Fruit fly (Drosophila melanogaster) whole organism, embryonic: ENCODE measurements around the gene HDAC6.

Source experiments
- CG12071 ChIP-seq: fragments of 200-800 bp; sonication (Bioruptor generic); optimal IDR thresholded peaks from 3 replicates; lab custom pipeline; 2018; ENCODE audit warnings: missing biosample characterization, mild to moderate bottlenecking, missing genetic modification characterization
- CG12769 ChIP-seq: fragments of 200-800 bp; sonication (Bioruptor generic); optimal IDR thresholded peaks from 2 replicates; lab custom pipeline; 2019; ENCODE audit warnings: missing biosample characterization, mild to moderate bottlenecking, missing genetic modification characterization, moderate library complexity
- CG14710 ChIP-seq: fragments of 200-800 bp; sonication (Bioruptor generic); optimal IDR thresholded peaks from 3 replicates; lab custom pipeline; 2019; ENCODE audit warnings: missing biosample characterization, mild to moderate bottlenecking, missing genetic modification characterization, moderate library complexity
- CG15269 ChIP-seq: fragments of 200-800 bp; sonication (Bioruptor generic); optimal IDR thresholded peaks from 2 replicates; lab custom pipeline; 2018; ENCODE audit warnings: missing biosample characterization, mild to moderate bottlenecking, missing genetic modification characterization, moderate library complexity
- CG15514 ChIP-seq: fragments of 200-800 bp; sonication (Bioruptor generic); optimal IDR thresholded peaks from 3 replicates; lab custom pipeline; 2017; ENCODE audit warnings: missing biosample characterization, missing genetic modification characterization, mild to moderate bottlenecking, moderate library complexity, missing genetic modification reagents
- CG17568 ChIP-seq: fragments of 200-800 bp; sonication (Bioruptor generic); optimal IDR thresholded peaks from 2 replicates; lab custom pipeline; 2018; ENCODE audit warnings: missing biosample characterization, mild to moderate bottlenecking, missing genetic modification characterization, moderate library complexity
- CG2889 ChIP-seq: fragments of 200-800 bp; sonication (Bioruptor generic); IDR thresholded peaks from 3 replicates; pipeline ENCODE4 v1.3.6; 2022; ENCODE audit warnings: missing biosample characterization, missing genetic modification characterization
- CG3281 ChIP-seq: fragments of 200-800 bp; sonication (Bioruptor generic); optimal IDR thresholded peaks from 3 replicates; lab custom pipeline; 2017; ENCODE audit warnings: missing biosample characterization, mild to moderate bottlenecking, missing genetic modification characterization
- CG34224 ChIP-seq: fragments of 200-800 bp; sonication (Bioruptor generic); IDR thresholded peaks from 3 replicates; pipeline ENCODE4 v1.3.6; 2022; ENCODE audit warnings: missing biosample characterization, missing genetic modification characterization; ENCODE audit not compliant: partially characterized antibody
- CG34422 ChIP-seq: fragments of 200-800 bp; sonication (Bioruptor generic); IDR thresholded peaks from 3 replicates; pipeline ENCODE4 v1.3.6; 2022; ENCODE audit warnings: missing biosample characterization, missing genetic modification characterization
- CG3995 ChIP-seq: fragments of 200-800 bp; sonication (Bioruptor generic); optimal IDR thresholded peaks from 3 replicates; lab custom pipeline; 2016; ENCODE audit warnings: missing biosample characterization, missing genetic modification characterization
- CG4360 ChIP-seq: fragments of 200-800 bp; sonication (Bioruptor generic); IDR thresholded peaks from 2 replicates; pipeline ENCODE4 v1.3.6; 2022; ENCODE audit warnings: missing biosample characterization, missing genetic modification characterization
- CG43689 ChIP-seq: fragments of 200-800 bp; sonication (Bioruptor generic); IDR thresholded peaks from 2 replicates; pipeline ENCODE4 v1.3.6; 2022; ENCODE audit warnings: missing biosample characterization, missing genetic modification characterization
- CG4854 ChIP-seq: fragments of 200-800 bp; sonication (Bioruptor generic); optimal IDR thresholded peaks from 2 replicates; lab custom pipeline; 2016; ENCODE audit warnings: missing biosample characterization, missing genetic modification characterization, inconsistent platforms
- CG5180 ChIP-seq: fragments of 200-800 bp; sonication (Bioruptor generic); optimal IDR thresholded peaks from 3 replicates; lab custom pipeline; 2017; ENCODE audit warnings: missing biosample characterization, missing genetic modification characterization, mild to moderate bottlenecking, moderate library complexity, missing genetic modification reagents
- CG8478 ChIP-seq: fragments of >200 bp; optimal IDR thresholded peaks from 2 replicates; lab custom pipeline; 2018
- Chrac-16 ChIP-seq: fragments of 200-800 bp; sonication (Bioruptor generic); optimal IDR thresholded peaks from 3 replicates; lab custom pipeline; 2016; ENCODE audit warnings: missing biosample characterization, missing genetic modification characterization
- Dip3 ChIP-seq: fragments of 200-800 bp; sonication (Bioruptor generic); optimal IDR thresholded peaks from 3 replicates; lab custom pipeline; 2016; ENCODE audit warnings: missing biosample characterization, missing genetic modification characterization
- Eip74EF ChIP-seq, 2 experiments: fragments of 200-800 bp in 1 of 2; fragments of >200 bp in 1 of 2; sonication (Bioruptor generic) in 1 of 2; optimal IDR thresholded peaks; 2 replicates each; lab custom pipeline; 2017 to 2019; ENCODE audit warnings: missing biosample characterization in 2 of 2, missing genetic modification characterization in 2 of 2, mild to moderate bottlenecking in 1 of 2, moderate library complexity in 1 of 2
- HLHmδ ChIP-seq: fragments of 200-800 bp; sonication (Bioruptor generic); optimal IDR thresholded peaks from 2 replicates; lab custom pipeline; 2018; ENCODE audit warnings: missing biosample characterization, mild to moderate bottlenecking, missing genetic modification characterization, moderate library complexity
- HmgZ ChIP-seq: fragments of 200-800 bp; sonication (Bioruptor generic); optimal IDR thresholded peaks from 2 replicates; lab custom pipeline; 2018; ENCODE audit warnings: missing biosample characterization, mild to moderate bottlenecking, missing genetic modification characterization
- Hr39 ChIP-seq: fragments of >200 bp; optimal IDR thresholded peaks from 2 replicates; lab custom pipeline; 2017
- Nf-YA ChIP-seq: fragments of 200-800 bp; sonication (Bioruptor generic); IDR thresholded peaks from 2 replicates; pipeline ENCODE4 v1.3.6; 2022; ENCODE audit warnings: missing biosample characterization, missing genetic modification characterization
- Opbp ChIP-seq: fragments of 200-800 bp; sonication (Bioruptor generic); IDR thresholded peaks from 3 replicates; pipeline ENCODE4 v1.3.6; 2022; ENCODE audit warnings: missing biosample characterization, missing genetic modification characterization; ENCODE audit not compliant: partially characterized antibody
- Ptx1 ChIP-seq: fragments of 200-800 bp; sonication (Bioruptor generic); IDR thresholded peaks from 2 replicates; pipeline ENCODE4 v1.3.6; 2022; ENCODE audit warnings: missing biosample characterization, missing genetic modification characterization
- Xbp1 ChIP-seq: fragments of 200-800 bp; sonication (Bioruptor generic); optimal IDR thresholded peaks from 3 replicates; lab custom pipeline; 2016; ENCODE audit warnings: missing biosample characterization, mild to moderate bottlenecking, missing genetic modification characterization
- abd-A ChIP-seq: fragments of 200-800 bp; sonication (Bioruptor generic); optimal IDR thresholded peaks from 3 replicates; lab custom pipeline; 2019; ENCODE audit warnings: missing biosample characterization, mild to moderate bottlenecking, missing genetic modification characterization, moderate library complexity
- ase ChIP-seq: fragments of 200-800 bp; sonication (Bioruptor generic); IDR thresholded peaks from 3 replicates; pipeline ENCODE4 v1.3.6; 2022; ENCODE audit warnings: missing biosample characterization, missing genetic modification characterization
- ash1 ChIP-seq: fragments of 200-800 bp; sonication (Bioruptor generic); optimal IDR thresholded peaks from 2 replicates; lab custom pipeline; 2018; ENCODE audit warnings: missing biosample characterization, mild to moderate bottlenecking, missing genetic modification characterization
- bsh ChIP-seq, 2 experiments: fragments of 200-800 bp; sonication (Bioruptor generic); optimal IDR thresholded peaks; 2 replicates each; lab custom pipeline; 2017 to 2018; ENCODE audit warnings: mild to moderate bottlenecking in 2 of 2, missing biosample characterization in 2 of 2, missing genetic modification characterization in 2 of 2, moderate library complexity in 1 of 2
- crol ChIP-seq: fragments of 200-800 bp; sonication (Bioruptor generic); IDR thresholded peaks from 2 replicates; pipeline ENCODE4 v1.3.6; 2022; ENCODE audit warnings: missing biosample characterization, missing genetic modification characterization
- ewg ChIP-seq: fragments of 200-800 bp; sonication (Bioruptor generic); optimal IDR thresholded peaks from 3 replicates; lab custom pipeline; 2017; ENCODE audit warnings: mild to moderate bottlenecking, missing biosample characterization, missing genetic modification reagents, missing genetic modification characterization
- fd102C ChIP-seq: fragments of 200-800 bp; sonication (Bioruptor generic); optimal IDR thresholded peaks from 2 replicates; lab custom pipeline; 2018; ENCODE audit warnings: missing biosample characterization, mild to moderate bottlenecking, missing genetic modification characterization, moderate library complexity
- gce ChIP-seq: fragments of 200-800 bp; sonication (Bioruptor generic); IDR thresholded peaks from 3 replicates; pipeline ENCODE4 v1.3.6; 2022; ENCODE audit warnings: missing biosample characterization, missing genetic modification characterization
- gsb-n ChIP-seq: fragments of 200-800 bp; sonication (Bioruptor generic); optimal IDR thresholded peaks from 3 replicates; lab custom pipeline; 2018; ENCODE audit warnings: missing biosample characterization, mild to moderate bottlenecking, missing genetic modification characterization
- h ChIP-seq: fragments of >200 bp; optimal IDR thresholded peaks from 2 replicates; lab custom pipeline; 2017
- lab ChIP-seq: fragments of 200-800 bp; sonication (Bioruptor generic); optimal IDR thresholded peaks from 3 replicates; lab custom pipeline; 2017; ENCODE audit warnings: missing biosample characterization, missing genetic modification characterization, mild to moderate bottlenecking, moderate library complexity, missing genetic modification reagents
- mam ChIP-seq: fragments of 200-800 bp; sonication (Bioruptor generic); optimal IDR thresholded peaks from 3 replicates; lab custom pipeline; 2016; ENCODE audit warnings: missing biosample characterization, missing genetic modification characterization
- mirr ChIP-seq: fragments of 200-800 bp; sonication (Bioruptor generic); optimal IDR thresholded peaks from 3 replicates; lab custom pipeline; 2018; ENCODE audit warnings: missing biosample characterization, mild to moderate bottlenecking, missing genetic modification characterization
- sqz ChIP-seq: fragments of 200-800 bp; sonication (Bioruptor generic); optimal IDR thresholded peaks from 3 replicates; lab custom pipeline; 2018; ENCODE audit warnings: missing biosample characterization, mild to moderate bottlenecking, missing genetic modification characterization
- stc ChIP-seq: fragments of 200-800 bp; sonication (Bioruptor generic); IDR thresholded peaks from 2 replicates; pipeline ENCODE4 v1.3.6; 2022; ENCODE audit warnings: missing biosample characterization, missing genetic modification characterization
- stwl ChIP-seq: fragments of 200-800 bp; sonication (Bioruptor generic); optimal IDR thresholded peaks from 3 replicates; lab custom pipeline; 2018; ENCODE audit warnings: missing biosample characterization, mild to moderate bottlenecking, missing genetic modification characterization, moderate library complexity
- sug ChIP-seq: fragments of 200-800 bp; optimal IDR thresholded peaks from 2 replicates; lab custom pipeline; 2019; ENCODE audit warnings: missing biosample characterization, mild to moderate bottlenecking, missing genetic modification characterization, moderate library complexity
- ttk ChIP-seq: fragments of 200-800 bp; sonication (Bioruptor generic); IDR thresholded peaks from 2 replicates; pipeline ENCODE4 v2.1.2; 2022; ENCODE audit warnings: missing biosample characterization, missing genetic modification characterization
- twi ChIP-seq: fragments of 200-800 bp; optimal IDR thresholded peaks from 2 replicates; lab custom pipeline; 2019; ENCODE audit warnings: missing biosample characterization, mild to moderate bottlenecking, missing genetic modification characterization, moderate library complexity
- tx ChIP-seq: fragments of 200-800 bp; sonication (Bioruptor generic); optimal IDR thresholded peaks from 2 replicates; lab custom pipeline; 2016; ENCODE audit warnings: missing biosample characterization, missing genetic modification characterization
- unc-4 ChIP-seq: fragments of 200-800 bp; sonication (Bioruptor generic); IDR thresholded peaks from 2 replicates; pipeline ENCODE4 v1.3.6; 2022; ENCODE audit warnings: missing biosample characterization, missing genetic modification characterization; ENCODE audit not compliant: partially characterized antibody
- vvl ChIP-seq: fragments of 200-800 bp; sonication (Bioruptor generic); IDR thresholded peaks from 2 replicates; pipeline ENCODE4 v1.3.6; 2022; ENCODE audit warnings: missing biosample characterization, missing genetic modification characterization
- z ChIP-seq: fragments of 200-800 bp; sonication (Bioruptor generic); IDR thresholded peaks from 3 replicates; pipeline ENCODE4 v1.3.6; 2022; ENCODE audit warnings: missing biosample characterization, missing genetic modification characterization

HDAC6 gene

dm6 chrX:15298298-15299069 is 34.6 kb upstream of the HDAC6 start (continued):
- TF ChIP-seq abd-A (tag; lab: Kevin White, UChicago), result peak; percentile 78
- TF ChIP-seq CG8478, result peak; percentile 19
- TF ChIP-seq CG4854 (GFP tag; lab: Kevin White, UChicago), result peak; percentile 81
- peak; percentile 5 for TF ChIP-seq HLHmδ (GFP tag; lab: Kevin White, UChicago)
- peak; percentile 90 for TF ChIP-seq Nf-YA (GFP tag; lab: Robert Waterston, UW)
- TF ChIP-seq Xbp1, result peak; percentile 97
- TF ChIP-seq CG5180 (GFP tag; lab: Kevin White, UChicago), result peak; percentile 89
- TF ChIP-seq Eip74EF (GFP tag; optimal IDR thresholded peaks at IDR 0.05; lab: Kevin White, UChicago), result peak in 1 of 2 experiments; percentile 98
- TF ChIP-seq unc-4, result 0 out of 2 replicates have a peak, but pooled peaks have one; percentile 24
- peak; percentile 98 for TF ChIP-seq gce (GFP tag; lab: Robert Waterston, UW)
- TF ChIP-seq gsb-n (tag; lab: Kevin White, UChicago), result peak; percentile 94
- no peak for TF ChIP-seq fd102C
- no peak for TF ChIP-seq stwl (tag; lab: Kevin White, UChicago)
- peak; percentile 98 for TF ChIP-seq Ptx1 (GFP tag; lab: Robert Waterston, UW)
- peak; percentile 80 for TF ChIP-seq Dip3 (GFP tag; lab: Kevin White, UChicago)
- peak; percentile 27; the same call in 1 of the 3 replicates for TF ChIP-seq z (GFP tag; lab: Robert Waterston, UW)
- peak; percentile 95 for TF ChIP-seq ase (GFP tag; lab: Robert Waterston, UW)
- TF ChIP-seq Opbp (GFP tag; lab: Robert Waterston, UW), result no peak
- peak; percentile 56 for TF ChIP-seq CG4360 (GFP tag; lab: Robert Waterston, UW)
- TF ChIP-seq twi (tag; lab: Kevin White, UChicago), result peak; percentile 93
- TF ChIP-seq CG43689 (GFP tag; lab: Robert Waterston, UW), result peak; percentile 90
- peak; percentile 97 for TF ChIP-seq CG12769 (tag; lab: Kevin White, UChicago)
- TF ChIP-seq CG14710 (tag; lab: Kevin White, UChicago), result peak; percentile 95
- TF ChIP-seq CG2889 (GFP tag; lab: Robert Waterston, UW), result peak; percentile 92
- peak; percentile 93 for TF ChIP-seq CG17568 (GFP tag; lab: Kevin White, UChicago)
- peak; percentile 95 for TF ChIP-seq ewg (GFP tag; lab: Kevin White, UChicago)
- peak; percentile 82 for TF ChIP-seq CG3995 (GFP tag; lab: Kevin White, UChicago)
- peak; percentile 93 for TF ChIP-seq Chrac-16 (GFP tag; lab: Kevin White, UChicago)
- peak; percentile 93 for TF ChIP-seq sqz (GFP tag; lab: Kevin White, UChicago)
- peak; percentile 48 for TF ChIP-seq tx (GFP tag; lab: Kevin White, UChicago)
- peak; percentile 99 for TF ChIP-seq sug (tag; lab: Kevin White, UChicago)
- peak; percentile 98 for TF ChIP-seq CG15269 (tag; lab: Kevin White, UChicago)
- peak; percentile 96 for TF ChIP-seq crol (GFP tag; lab: Robert Waterston, UW)
- peak; percentile 97 for TF ChIP-seq HmgZ (tag; lab: Kevin White, UChicago)
- TF ChIP-seq ash1, result peak; percentile 65
- no peak for TF ChIP-seq Hr39
- TF ChIP-seq CG34224 (GFP tag; lab: Robert Waterston, UW), result peak; percentile 55
- peak; percentile 75 to 97 for TF ChIP-seq bsh (GFP tag; optimal IDR thresholded peaks at IDR 0.05; lab: Kevin White, UChicago)
- TF ChIP-seq CG34422 (GFP tag; lab: Robert Waterston, UW), result peak; percentile 97
- peak; percentile 97 for TF ChIP-seq vvl
- peak; percentile 97 for TF ChIP-seq stc
- peak; percentile 99 for TF ChIP-seq lab (GFP tag; lab: Kevin White, UChicago)
- TF ChIP-seq CG3281 (GFP tag; lab: Kevin White, UChicago), result peak; percentile 99
- peak; percentile 91 for TF ChIP-seq CG15514 (GFP tag; lab: Kevin White, UChicago)
- TF ChIP-seq mirr, result peak; percentile 70
- no peak for TF ChIP-seq h
- peak; percentile 97 for TF ChIP-seq ttk (GFP tag; lab: Robert Waterston, UW)
- peak; percentile 84 for TF ChIP-seq mam
- TF ChIP-seq CG12071 (GFP tag; lab: Kevin White, UChicago), result peak; percentile 95
